Fruit fly (Drosophila melanogaster) whole organism, prepupa: Measurements from ENCODE around the gene Surf1.

Experiments used
- CG11294 ChIP-seq: fragments of 200-800 bp; sonication (Bioruptor generic); IDR thresholded peaks from 2 replicates; pipeline ENCODE4 v1.3.6; 2022; ENCODE audit warnings: missing biosample characterization, missing genetic modification characterization
- CG11762 ChIP-seq: fragments of 200-800 bp; sonication (Bioruptor generic); optimal IDR thresholded peaks from 3 replicates; lab custom pipeline; 2016; ENCODE audit warnings: missing biosample characterization, missing genetic modification characterization; ENCODE audit not compliant: insufficient read depth
- CG15336 ChIP-seq: fragments of 200-800 bp; sonication (Bioruptor generic); IDR thresholded peaks from 2 replicates; pipeline ENCODE4 v1.3.6; 2022; ENCODE audit warnings: missing biosample characterization, missing genetic modification characterization
- CG1621 ChIP-seq: fragments of 200-800 bp; sonication (Bioruptor generic); optimal IDR thresholded peaks from 3 replicates; lab custom pipeline; 2018; ENCODE audit warnings: missing biosample characterization, mild to moderate bottlenecking, missing genetic modification characterization
- CG16779 ChIP-seq: fragments of 200-800 bp; sonication (Bioruptor generic); optimal IDR thresholded peaks from 3 replicates; lab custom pipeline; 2017; ENCODE audit warnings: missing biosample characterization, mild to moderate bottlenecking, missing genetic modification characterization
- CG3032 ChIP-seq: fragments of 200-800 bp; optimal IDR thresholded peaks from 2 replicates; lab custom pipeline; 2019; ENCODE audit warnings: missing biosample characterization, mild to moderate bottlenecking, missing genetic modification characterization, moderate library complexity
- CG31627 ChIP-seq: fragments of 200-800 bp; sonication (Bioruptor generic); optimal IDR thresholded peaks from 3 replicates; lab custom pipeline; 2016; ENCODE audit warnings: missing biosample characterization, missing genetic modification characterization
- CG32006 ChIP-seq: fragments of 200-800 bp; sonication (Bioruptor generic); optimal IDR thresholded peaks from 3 replicates; lab custom pipeline; 2017; ENCODE audit warnings: missing biosample characterization, mild to moderate bottlenecking, missing genetic modification characterization
- CG3919 ChIP-seq: fragments of 200-800 bp; sonication (Bioruptor generic); optimal IDR thresholded peaks from 3 replicates; lab custom pipeline; 2016; ENCODE audit warnings: missing biosample characterization, missing genetic modification characterization
- CG4318 ChIP-seq: fragments of 200-800 bp; sonication (Bioruptor generic); optimal IDR thresholded peaks from 3 replicates; lab custom pipeline; 2017; ENCODE audit warnings: missing biosample characterization, mild to moderate bottlenecking, missing genetic modification characterization
- CG6163 ChIP-seq: fragments of 200-800 bp; sonication (Bioruptor generic); IDR thresholded peaks from 3 replicates; pipeline ENCODE4 v1.3.6; 2022; ENCODE audit warnings: missing biosample characterization, missing genetic modification characterization
- CG6276 ChIP-seq: fragments of 200-800 bp; sonication (Bioruptor generic); optimal IDR thresholded peaks from 2 replicates; lab custom pipeline; 2017; ENCODE audit warnings: missing biosample characterization, mild to moderate bottlenecking, missing genetic modification characterization
- CG6792 ChIP-seq: fragments of 200-800 bp; sonication (Bioruptor generic); optimal IDR thresholded peaks from 3 replicates; lab custom pipeline; 2016; ENCODE audit warnings: missing biosample characterization, missing genetic modification characterization
- CG6808 ChIP-seq: fragments of 200-800 bp; sonication (Bioruptor generic); optimal IDR thresholded peaks from 3 replicates; lab custom pipeline; 2017; ENCODE audit warnings: missing biosample characterization, missing genetic modification characterization, mild to moderate bottlenecking, moderate library complexity, missing genetic modification reagents
- CG6854 ChIP-seq: fragments of 200-800 bp; sonication (Bioruptor generic); optimal IDR thresholded peaks from 2 replicates; lab custom pipeline; 2017; ENCODE audit warnings: missing biosample characterization, mild to moderate bottlenecking, missing genetic modification characterization
- CG7368 ChIP-seq: fragments of 200-800 bp; sonication (Bioruptor generic); optimal IDR thresholded peaks from 3 replicates; lab custom pipeline; 2016; ENCODE audit warnings: missing biosample characterization, missing genetic modification characterization
- CG8119 ChIP-seq: fragments of 200-800 bp; sonication (Bioruptor generic); IDR thresholded peaks from 3 replicates; pipeline ENCODE4 v1.3.6; 2022; ENCODE audit warnings: missing biosample characterization, missing genetic modification characterization
- CG8632 ChIP-seq: fragments of 200-800 bp; sonication (Bioruptor generic); optimal IDR thresholded peaks from 3 replicates; lab custom pipeline; 2016; ENCODE audit warnings: missing biosample characterization, missing genetic modification characterization
- CG9139 ChIP-seq: fragments of 200-800 bp; sonication (Bioruptor generic); optimal IDR thresholded peaks from 3 replicates; lab custom pipeline; 2017; ENCODE audit warnings: missing biosample characterization, mild to moderate bottlenecking, missing genetic modification characterization
- Eip78C ChIP-seq: fragments of 200-800 bp; sonication (Bioruptor generic); peaks from one replicate; lab custom pipeline; 2016; ENCODE audit warnings: missing biosample characterization, missing genetic modification characterization
- Eip93F ChIP-seq: fragments of 200-800 bp; sonication (Bioruptor generic); optimal IDR thresholded peaks from 2 replicates; lab custom pipeline; 2016; ENCODE audit warnings: missing biosample characterization, mild to moderate bottlenecking, missing genetic modification characterization
- Ets21C ChIP-seq: fragments of 200-800 bp; sonication (Bioruptor generic); optimal IDR thresholded peaks from 3 replicates; lab custom pipeline; 2016; ENCODE audit warnings: missing biosample characterization, missing genetic modification characterization
- Gug ChIP-seq: fragments of 200-800 bp; sonication (Bioruptor generic); IDR thresholded peaks from 2 replicates; pipeline ENCODE4 v1.3.6; 2022; ENCODE audit warnings: missing biosample characterization, missing genetic modification characterization
- Hr38 ChIP-seq: sonication (Bioruptor generic); optimal IDR thresholded peaks from 2 replicates; lab custom pipeline; 2016; ENCODE audit warnings: missing biosample characterization, missing genetic modification characterization
- Hr39 ChIP-seq: fragments of 200-800 bp; sonication (Bioruptor generic); optimal IDR thresholded peaks from 2 replicates; lab custom pipeline; 2016; ENCODE audit warnings: missing biosample characterization, missing genetic modification characterization
- Hr4 ChIP-seq: fragments of 200-800 bp; sonication (Bioruptor generic); optimal IDR thresholded peaks from 3 replicates; lab custom pipeline; 2016; ENCODE audit warnings: missing biosample characterization, missing genetic modification characterization
- Met ChIP-seq: fragments of 200-800 bp; sonication (Bioruptor generic); optimal IDR thresholded peaks from 3 replicates; lab custom pipeline; 2016; ENCODE audit warnings: missing biosample characterization, missing genetic modification characterization
- OdsH ChIP-seq: fragments of 200-800 bp; sonication (Bioruptor generic); optimal IDR thresholded peaks from 3 replicates; lab custom pipeline; 2016; ENCODE audit warnings: missing biosample characterization, missing genetic modification characterization
- Smox ChIP-seq: fragments of 200-800 bp; sonication (Bioruptor generic); optimal IDR thresholded peaks from 3 replicates; lab custom pipeline; 2016; ENCODE audit warnings: missing biosample characterization, missing genetic modification characterization
- Sox102F ChIP-seq: fragments of 200-800 bp; sonication (Bioruptor generic); optimal IDR thresholded peaks from 2 replicates; lab custom pipeline; 2016; ENCODE audit warnings: missing biosample characterization, mild to moderate bottlenecking, missing genetic modification characterization
- Sox14 ChIP-seq: fragments of 200-800 bp; sonication (Bioruptor generic); optimal IDR thresholded peaks from 3 replicates; lab custom pipeline; 2016; ENCODE audit warnings: missing biosample characterization, missing genetic modification characterization
- achi ChIP-seq: fragments of 200-800 bp; sonication (Bioruptor generic); optimal IDR thresholded peaks from 3 replicates; lab custom pipeline; 2016; ENCODE audit warnings: missing biosample characterization, missing genetic modification characterization
- acj6 ChIP-seq: fragments of 200-800 bp; sonication (Bioruptor generic); optimal IDR thresholded peaks from 3 replicates; lab custom pipeline; 2016; ENCODE audit warnings: missing biosample characterization, missing genetic modification characterization
- cyc ChIP-seq: fragments of 200-800 bp; sonication (Bioruptor generic); optimal IDR thresholded peaks from 3 replicates; lab custom pipeline; 2016; ENCODE audit warnings: missing biosample characterization, missing genetic modification characterization
- esn ChIP-seq: fragments of 200-800 bp; sonication (Bioruptor generic); optimal IDR thresholded peaks from 2 replicates; lab custom pipeline; 2016; ENCODE audit warnings: missing biosample characterization, mild to moderate bottlenecking, missing genetic modification characterization, moderate library complexity
- fd59A ChIP-seq: fragments of 200-800 bp; sonication (Bioruptor generic); optimal IDR thresholded peaks from 2 replicates; lab custom pipeline; 2017; ENCODE audit warnings: missing biosample characterization, mild to moderate bottlenecking, missing genetic modification characterization, missing genetic modification reagents
- fd85E ChIP-seq: fragments of 200-800 bp; sonication (Bioruptor generic); optimal IDR thresholded peaks from 3 replicates; lab custom pipeline; 2016; ENCODE audit warnings: missing biosample characterization, missing genetic modification characterization
- lz ChIP-seq: fragments of 200-800 bp; sonication (Bioruptor generic); optimal IDR thresholded peaks from 3 replicates; lab custom pipeline; 2016; ENCODE audit warnings: missing biosample characterization, missing genetic modification characterization
- net ChIP-seq: fragments of 200-800 bp; sonication (Bioruptor generic); optimal IDR thresholded peaks from 3 replicates; lab custom pipeline; 2016; ENCODE audit warnings: missing biosample characterization, missing genetic modification characterization
- pdm3 ChIP-seq: fragments of 200-800 bp; sonication (Bioruptor generic); optimal IDR thresholded peaks from 3 replicates; lab custom pipeline; 2016; ENCODE audit warnings: missing biosample characterization, missing genetic modification characterization
- salr ChIP-seq, 2 experiments: fragments of 200-800 bp; sonication (Bioruptor generic); optimal IDR thresholded peaks; 3 replicates each; lab custom pipeline; 2016 to 2018; ENCODE audit warnings: missing biosample characterization in 2 of 2, missing genetic modification characterization in 2 of 2, mild to moderate bottlenecking in 1 of 2
- spab ChIP-seq: fragments of 200-800 bp; sonication (Bioruptor generic); optimal IDR thresholded peaks from 2 replicates; lab custom pipeline; 2017; ENCODE audit warnings: missing biosample characterization, mild to moderate bottlenecking, missing genetic modification characterization, missing genetic modification reagents
- svp ChIP-seq: fragments of 200-800 bp; sonication (Bioruptor generic); peaks from one replicate; lab custom pipeline; 2016; ENCODE audit warnings: missing biosample characterization, missing genetic modification characterization
- topi ChIP-seq: fragments of 200-800 bp; sonication (Bioruptor generic); optimal IDR thresholded peaks from 3 replicates; lab custom pipeline; 2016; ENCODE audit warnings: missing biosample characterization, missing genetic modification characterization
- vri ChIP-seq: fragments of 200-800 bp; sonication (Bioruptor generic); optimal IDR thresholded peaks from 3 replicates; lab custom pipeline; 2016; ENCODE audit warnings: missing biosample characterization, mild to moderate bottlenecking, missing genetic modification characterization

Gene Surf1

DNA sequence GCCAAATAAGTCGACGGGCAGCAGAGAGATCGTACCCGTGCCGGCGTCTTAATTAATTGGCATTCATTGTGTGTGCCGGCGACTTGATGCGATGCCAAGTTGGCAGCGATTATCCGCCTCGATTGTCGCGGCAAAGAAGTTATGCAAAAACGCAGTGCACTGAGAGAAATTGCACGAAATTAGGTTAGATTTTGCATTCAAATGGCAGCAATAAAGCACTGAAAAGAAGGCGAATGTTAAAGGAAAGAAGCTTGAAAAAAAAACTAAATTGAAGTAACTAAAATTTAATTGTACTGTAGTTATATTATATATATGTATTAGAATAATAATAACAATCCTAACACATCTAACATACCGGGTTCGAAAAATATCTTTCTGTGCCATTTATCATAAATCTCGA, 45.0 kb downstream of the Surf1 start (continued):
- TF ChIP-seq CG15336 (GFP tag; lab: Robert Waterston, UW) = peak; percentile 25; the same call in 1 of the 2 replicates
- peak; percentile 29 for TF ChIP-seq CG32006 (GFP tag; lab: Kevin White, UChicago)
- no peak for TF ChIP-seq fd85E (GFP tag; lab: Kevin White, UChicago)
- no peak for TF ChIP-seq CG16779 (tag; lab: Kevin White, UChicago)
- TF ChIP-seq CG1621 (tag; lab: Kevin White, UChicago) = no peak
- TF ChIP-seq fd59A (GFP tag; lab: Kevin White, UChicago) = no peak
- no peak for TF ChIP-seq Met (GFP tag; lab: Kevin White, UChicago)
- TF ChIP-seq CG6808 (GFP tag; lab: Kevin White, UChicago) = no peak
- TF ChIP-seq Sox14 (GFP tag; lab: Kevin White, UChicago) = no peak
- TF ChIP-seq CG8632 = peak; percentile 22
- TF ChIP-seq CG3919 (GFP tag; lab: Kevin White, UChicago) = no peak
- no peak for TF ChIP-seq Ets21C (GFP tag; lab: Kevin White, UChicago)
- 0 out of 3 replicates have a peak, but pooled peaks have one; percentile 11 for TF ChIP-seq CG6163 (GFP tag; lab: Robert Waterston, UW)
- TF ChIP-seq acj6 (GFP tag; lab: Kevin White, UChicago) = no peak

DNA sequence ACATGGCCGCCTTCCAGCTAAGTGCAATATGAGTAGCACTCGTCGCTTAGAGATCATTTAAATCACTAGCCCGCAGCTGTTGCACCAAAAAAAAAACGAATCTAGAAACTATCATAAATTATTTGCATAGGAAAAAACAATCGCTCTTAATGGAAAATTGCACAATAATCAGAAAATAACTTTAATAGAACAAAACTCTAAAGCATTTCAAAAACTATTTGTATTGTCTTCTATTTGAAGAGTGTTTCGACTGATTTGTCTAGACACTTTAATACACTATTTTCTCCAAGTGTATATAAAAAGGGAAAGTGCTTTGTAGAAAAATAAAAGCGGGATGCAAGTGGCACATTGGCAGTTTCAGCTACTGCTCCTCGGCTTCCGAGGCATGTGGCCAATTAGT, 48.3 kb downstream of the Surf1 start:
- TF ChIP-seq CG8119 (GFP tag; lab: Robert Waterston, UW) = peak; percentile 19; the same call in 1 of the 3 replicates
- no peak for TF ChIP-seq vri
- peak; percentile 5 for TF ChIP-seq achi
- TF ChIP-seq Hr4 = peak; percentile 45
- 0 out of 2 replicates have a peak, but pooled peaks have one; percentile 35 for TF ChIP-seq CG15336 (GFP tag; lab: Robert Waterston, UW)
- TF ChIP-seq CG6163 (GFP tag; lab: Robert Waterston, UW) = 0 out of 3 replicates have a peak, but pooled peaks have one; percentile 18
- peak in 1 of 2 experiments; percentile 20 for TF ChIP-seq salr (GFP tag; optimal IDR thresholded peaks at IDR 0.05; lab: Kevin White, UChicago)
- TF ChIP-seq CG7368 = no peak
- no peak for TF ChIP-seq svp
- TF ChIP-seq Eip78C (GFP tag; lab: Kevin White, UChicago) = peak; percentile 79
- peak; percentile 49 for TF ChIP-seq CG32006 (GFP tag; lab: Kevin White, UChicago)
- peak; percentile 4 for TF ChIP-seq acj6 (GFP tag; lab: Kevin White, UChicago)
- peak; percentile 16; the same call in 1 of the 2 replicates for TF ChIP-seq Gug (GFP tag; lab: Robert Waterston, UW)

DNA sequence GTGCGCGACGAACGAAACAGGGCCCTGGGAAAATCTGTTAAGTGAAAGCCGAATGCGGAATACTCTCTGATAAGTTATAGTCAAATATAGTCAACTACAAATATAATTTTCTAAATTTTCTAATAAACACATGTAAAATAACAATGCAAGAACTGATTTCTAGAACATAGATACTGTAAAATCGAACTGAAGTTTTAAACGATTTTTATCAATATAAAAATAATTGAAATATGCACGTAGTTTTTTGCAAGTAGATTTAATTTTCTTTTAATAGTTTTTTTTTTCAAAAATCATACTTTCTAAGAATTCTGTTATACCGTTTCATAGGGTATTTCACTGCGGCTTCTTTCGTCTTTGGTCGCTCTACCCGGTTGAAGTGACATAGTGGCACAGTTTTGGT, 50.2 kb downstream of the Surf1 start:
- TF ChIP-seq Hr38 (GFP tag; lab: Kevin White, UChicago) (no peak), CG31627 (peak; percentile 22), CG6163 (GFP tag; lab: Robert Waterston, UW) (peak; percentile 17; the same call in 1 of the 3 replicates), pdm3 (GFP tag; lab: Kevin White, UChicago) (peak; percentile 24), Smox (GFP tag; lab: Kevin White, UChicago) (peak; percentile 11), CG8632 (peak; percentile 23), CG6792 (no peak), spab (GFP tag; lab: Kevin White, UChicago) (peak; percentile 63), Gug (GFP tag; lab: Robert Waterston, UW) (no peak), CG9139 (GFP tag; lab: Kevin White, UChicago) (peak; percentile 12), OdsH (peak; percentile 47), Hr39 (GFP tag; lab: Kevin White, UChicago) (no peak), acj6 (GFP tag; lab: Kevin White, UChicago) (peak; percentile 48), Sox14 (GFP tag; lab: Kevin White, UChicago) (peak; percentile 7), CG1621 (tag; lab: Kevin White, UChicago) (no peak), lz (no peak), Eip78C (GFP tag; lab: Kevin White, UChicago) (peak; percentile 84), cyc (GFP tag; lab: Kevin White, UChicago) (no peak), CG11762 (no peak), topi (GFP tag; lab: Kevin White, UChicago) (peak; percentile 28), CG3032 (tag; lab: Kevin White, UChicago) (peak; percentile 69), fd85E (GFP tag; lab: Kevin White, UChicago) (no peak), CG6276 (GFP tag; lab: Kevin White, UChicago) (peak; percentile 35), Ets21C (GFP tag; lab: Kevin White, UChicago) (no peak), CG7368 (no peak), fd59A (GFP tag; lab: Kevin White, UChicago) (peak; percentile 32), CG6854 (no peak), net (GFP tag; lab: Kevin White, UChicago) (peak; percentile 32), Hr4 (peak; percentile 53), Met (GFP tag; lab: Kevin White, UChicago) (peak; percentile 15), CG16779 (tag; lab: Kevin White, UChicago) (no peak), CG4318 (GFP tag; lab: Kevin White, UChicago) (peak; percentile 6), esn (GFP tag; lab: Kevin White, UChicago) (peak; percentile 23), CG11294 (GFP tag; lab: Robert Waterston, UW) (no peak), CG8119 (GFP tag; lab: Robert Waterston, UW) (peak; percentile 44; the same call in 1 of the 3 replicates), Eip93F (GFP tag; lab: Kevin White, UChicago) (no peak), Sox102F (GFP tag; lab: Kevin White, UChicago) (no peak), CG6808 (GFP tag; lab: Kevin White, UChicago) (peak; percentile 70)
